Worm (Caenorhabditis elegans) whole organism, L4 larva: ENCODE measurements around the gene R02E4.3.
A peak's percentile ranks its signal among the peaks of the same experiment; 100 is the strongest.

Experiments used
- T20F7.1 ChIP-seq: fragments of 200-800 bp; sonication (Bioruptor generic); optimal IDR thresholded peaks from 2 replicates; lab custom pipeline; 2018; ENCODE audit warnings: mild to moderate bottlenecking, missing genetic modification characterization, missing compliant biosample characterization
- T26A8.4 ChIP-seq: fragments of 200-800 bp; sonication (Bioruptor generic); IDR thresholded peaks from 2 replicates; pipeline ENCODE4 v1.3.6; 2022; ENCODE audit warnings: missing genetic modification characterization, missing compliant biosample characterization
- Y48G9A.11 ChIP-seq: fragments of 200-800 bp; sonication (Bioruptor generic); IDR thresholded peaks from 2 replicates; pipeline ENCODE4 v1.3.6; 2022; ENCODE audit warnings: missing genetic modification reagents, missing genetic modification characterization, missing compliant biosample characterization
- ZK546.5 ChIP-seq, 2 experiments: sonication (generic microtip); optimal IDR thresholded peaks; 2 replicates each; lab custom pipeline; 2017; ENCODE audit warnings: missing biosample characterization in 2 of 2, missing genetic modification characterization in 2 of 2
- aha-1 ChIP-seq: fragments of 150-350 bp; peaks from one replicate; lab custom pipeline; 2014; ENCODE audit warnings: missing biosample characterization, missing genetic modification characterization
- ama-1 ChIP-seq: fragments of 150-350 bp; optimal IDR thresholded peaks from 2 replicates; lab custom pipeline; 2014; ENCODE audit warnings: inconsistent platforms, mixed read lengths
- arid-1 ChIP-seq: fragments of 200-800 bp; sonication (Bioruptor generic); conservative IDR thresholded peaks from 2 replicates; pipeline ENCODE4 v1.3.6; 2022; ENCODE audit warnings: missing genetic modification reagents, missing genetic modification characterization, missing compliant biosample characterization
- ceh-32 ChIP-seq: sonication (generic microtip); optimal IDR thresholded peaks from 2 replicates; lab custom pipeline; 2016; ENCODE audit warnings: mild to moderate bottlenecking, missing genetic modification characterization, missing compliant biosample characterization; ENCODE audit not compliant: poor library complexity
- ctbp-1 ChIP-seq: fragments of 200-800 bp; sonication (Bioruptor generic); IDR thresholded peaks from 2 replicates; pipeline ENCODE4 v1.3.6; 2022; ENCODE audit warnings: missing genetic modification reagents, missing genetic modification characterization, missing compliant biosample characterization
- daf-19 ChIP-seq: fragments of 200-800 bp; sonication (Bioruptor generic); conservative IDR thresholded peaks from 2 replicates; pipeline ENCODE4 v1.3.6; 2022; ENCODE audit warnings: missing genetic modification characterization, missing compliant biosample characterization
- daf-8 ChIP-seq: fragments of 200-800 bp; sonication (Bioruptor generic); IDR thresholded peaks from 2 replicates; pipeline ENCODE4 v1.3.6; 2022; ENCODE audit warnings: missing genetic modification characterization, missing compliant biosample characterization
- fkh-10 ChIP-seq: fragments of 150-350 bp; optimal IDR thresholded peaks from 2 replicates; lab custom pipeline; 2014; ENCODE audit warnings: missing biosample characterization, missing genetic modification reagents, missing genetic modification characterization
- fos-1 ChIP-seq: fragments of 150-350 bp; optimal IDR thresholded peaks from 2 replicates; lab custom pipeline; 2014; ENCODE audit warnings: missing biosample characterization, missing genetic modification characterization
- hif-1 ChIP-seq, 2 experiments: sonication (generic microtip); optimal IDR thresholded peaks; 2 replicates each; lab custom pipeline; 2016 to 2017; ENCODE audit warnings: missing compliant biosample characterization in 2 of 2, missing genetic modification characterization in 2 of 2, missing genetic modification reagents in 2 of 2, missing genotype in 2 of 2, mild to moderate bottlenecking in 1 of 2
- hlh-11 ChIP-seq: fragments of 200-800 bp; sonication (Bioruptor generic); optimal IDR thresholded peaks from 2 replicates; lab custom pipeline; 2018; ENCODE audit warnings: mild to moderate bottlenecking, missing genetic modification characterization, missing compliant biosample characterization
- hlh-30 ChIP-seq: sonication (generic microtip); optimal IDR thresholded peaks from 2 replicates; lab custom pipeline; 2017; ENCODE audit warnings: antibody characterized with exemption, mild to moderate bottlenecking, missing genetic modification characterization, missing compliant biosample characterization; ENCODE audit not compliant: insufficient read depth
- hmg-1.1 ChIP-seq: fragments of 200-800 bp; sonication (Bioruptor generic); IDR thresholded peaks from 2 replicates; pipeline ENCODE4 v1.3.6; 2022; ENCODE audit warnings: missing genetic modification reagents, missing genetic modification characterization, missing compliant biosample characterization
- madf-9 ChIP-seq: fragments of 200-800 bp; sonication (Bioruptor generic); conservative IDR thresholded peaks from 2 replicates; pipeline ENCODE4 v1.3.6; 2022; ENCODE audit warnings: missing genetic modification reagents, missing genetic modification characterization, missing compliant biosample characterization
- mep-1 ChIP-seq: fragments of 150-350 bp; sonication (generic microtip); optimal IDR thresholded peaks from 3 replicates; lab custom pipeline; 2014; ENCODE audit warnings: missing biosample characterization, missing genetic modification characterization
- mxl-3 ChIP-seq: fragments of 200-800 bp; sonication (Bioruptor generic); optimal IDR thresholded peaks from 2 replicates; lab custom pipeline; 2018; ENCODE audit warnings: mild to moderate bottlenecking, missing genetic modification characterization, missing compliant biosample characterization
- nhr-25 ChIP-seq: sonication (generic microtip); optimal IDR thresholded peaks from 2 replicates; lab custom pipeline; 2017; ENCODE audit warnings: missing genetic modification characterization, mild to moderate bottlenecking, missing compliant biosample characterization, antibody characterized with exemption, moderate library complexity, borderline replicate concordance; ENCODE audit not compliant: insufficient read depth
- nhr-28 ChIP-seq: fragments of 150-350 bp; optimal IDR thresholded peaks from 2 replicates; lab custom pipeline; 2014; ENCODE audit warnings: missing biosample characterization, missing genetic modification characterization
- pqm-1 ChIP-seq: sonication (generic microtip); optimal IDR thresholded peaks from 2 replicates; lab custom pipeline; 2017; ENCODE audit warnings: missing biosample characterization, missing genetic modification characterization
- snpc-1.2 ChIP-seq: fragments of 200-800 bp; sonication (Bioruptor generic); IDR thresholded peaks from 2 replicates; pipeline ENCODE4 v1.3.6; 2022; ENCODE audit warnings: missing genetic modification reagents, missing genetic modification characterization, missing compliant biosample characterization
- spr-3 ChIP-seq: fragments of 200-800 bp; sonication (Bioruptor generic); optimal IDR thresholded peaks from 2 replicates; lab custom pipeline; 2018; ENCODE audit warnings: mild to moderate bottlenecking, missing genetic modification characterization, missing compliant biosample characterization
- tag-97 ChIP-seq: fragments of 200-800 bp; sonication (Bioruptor generic); IDR thresholded peaks from 2 replicates; pipeline ENCODE4 v1.3.6; 2022; ENCODE audit warnings: missing genetic modification characterization, missing compliant biosample characterization
- unc-62 ChIP-seq, 3 experiments: fragments of 150-350 bp in 1 of 3; sonication (generic microtip); optimal IDR thresholded peaks in 2 of 3; peaks in 1 of 3; 1 replicate in 1 of 3; 2 replicates in 2 of 3; lab custom pipeline; 2014 to 2017; ENCODE audit warnings: missing biosample characterization in 3 of 3, missing genetic modification characterization in 3 of 3, missing genetic modification reagents in 3 of 3, missing genotype in 1 of 3
- zfp-3 ChIP-seq: fragments of 200-800 bp; sonication (Bioruptor generic); conservative IDR thresholded peaks from 2 replicates; pipeline ENCODE4 v1.3.6; 2022; ENCODE audit warnings: missing genetic modification reagents, missing genetic modification characterization, missing compliant biosample characterization
- zip-11 ChIP-seq: fragments of 200-800 bp; sonication (Bioruptor generic); IDR thresholded peaks from 2 replicates; pipeline ENCODE4 v1.3.6; 2022; ENCODE audit warnings: missing genetic modification characterization, missing compliant biosample characterization
- ztf-11 ChIP-seq: fragments of 150-350 bp; optimal IDR thresholded peaks from 2 replicates; lab custom pipeline; 2014; ENCODE audit warnings: missing biosample characterization, missing genetic modification characterization
- ztf-7 ChIP-seq: fragments of 150-350 bp; optimal IDR thresholded peaks from 2 replicates; lab custom pipeline; 2014; ENCODE audit warnings: missing biosample characterization, missing genetic modification characterization

The R02E4.3 gene

DNA sequence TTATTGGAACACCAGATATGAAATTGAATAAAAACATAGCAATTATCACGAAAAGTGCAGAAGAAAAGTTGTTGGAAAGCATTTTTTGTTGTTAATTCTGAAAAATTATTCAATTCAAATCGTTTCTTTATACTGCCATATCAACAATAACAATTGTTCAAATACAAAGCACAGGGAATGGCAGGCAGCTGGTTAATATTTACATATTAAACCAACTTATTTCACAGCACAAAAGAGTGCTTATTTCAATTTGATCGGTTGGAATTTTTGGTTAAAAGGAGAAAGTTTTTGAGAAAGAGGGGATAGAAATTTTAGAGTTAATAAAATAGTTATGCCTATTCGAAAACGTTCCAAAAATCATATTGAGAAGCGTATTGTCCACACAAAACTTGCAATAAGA, 19.0 kb upstream of the R02E4.3 start, which contains the start of gene F09F9.3:
Gene F09F9.3 (minus strand): TSS at position 101 of the 400 bp plus-strand sequence.
- TF ChIP-seq T26A8.4 = no peak
- TF ChIP-seq ZK546.5 (tag; optimal IDR thresholded peaks at IDR 0.05; lab: Kevin White, UChicago) = no peak

DNA sequence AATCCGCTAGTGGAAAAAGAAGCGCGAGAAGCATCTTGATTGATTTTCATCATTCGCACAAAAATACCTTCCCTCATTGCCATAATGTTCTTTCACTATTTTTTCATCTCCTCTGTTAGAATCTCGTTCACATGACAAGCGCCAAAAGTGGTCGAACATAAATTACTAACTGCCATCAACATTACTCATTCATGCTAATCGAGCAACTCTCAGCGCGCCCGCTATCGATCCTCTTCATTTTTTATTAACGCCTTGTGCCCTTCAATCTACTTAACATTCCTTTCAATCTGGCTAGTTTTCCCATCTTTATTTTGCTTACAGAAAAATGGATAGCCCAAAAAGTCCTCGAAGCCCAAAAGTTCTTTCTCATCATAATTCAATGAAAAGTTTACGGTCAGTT, 15.7 kb upstream of the R02E4.3 start, which contains the start of gene F09F9.5:
Gene F09F9.5 (plus strand): TSS at position 301 of the 400 bp plus-strand sequence.
- TF ChIP-seq Y48G9A.11 (GFP tag; lab: Robert Waterston, UW) = no peak
- TF ChIP-seq hif-1 (tag; optimal IDR thresholded peaks at IDR 0.05; lab: Kevin White, UChicago) = no peak
- TF ChIP-seq hmg-1.1 = no peak
- TF ChIP-seq pqm-1 (tag; lab: Kevin White, UChicago) = no peak
- no peak for TF ChIP-seq T20F7.1 (GFP tag; lab: Kevin White, UChicago)
- TF ChIP-seq zfp-3 = no peak
- no peak for TF ChIP-seq daf-8 (GFP tag; lab: Robert Waterston, UW)

ce11 chrX:4115026-4115425, 13.1 kb upstream of the R02E4.3 start, which contains the start of gene F09F9.1:
Gene F09F9.1 (plus strand): TSS chrX:4115326.
- TF ChIP-seq zip-11 (GFP tag; lab: Robert Waterston, UW) = no peak
- TF ChIP-seq mep-1 = no peak
- TF ChIP-seq fkh-10 (GFP tag; lab: Kevin White, UChicago) = no peak
- TF ChIP-seq daf-19 (GFP tag; lab: Robert Waterston, UW) = no peak
- no peak for TF ChIP-seq T26A8.4
- no peak for TF ChIP-seq hlh-30 (tag; lab: Kevin White, UChicago)
- TF ChIP-seq snpc-1.2 (GFP tag; lab: Robert Waterston, UW) = no peak
- no peak for TF ChIP-seq spr-3
- no peak for TF ChIP-seq ama-1 (lab: Kevin White, UChicago)
- no peak for TF ChIP-seq arid-1 (GFP tag; lab: Robert Waterston, UW)
- no peak for TF ChIP-seq ceh-32 (tag; lab: Kevin White, UChicago)

- TF ChIP-seq mxl-3 (GFP tag; lab: Kevin White, UChicago) (peak; percentile 37), fos-1 (tag; lab: Kevin White, UChicago) (no peak), ztf-11 (no peak), madf-9 (GFP tag; lab: Robert Waterston, UW) (no peak), hlh-11 (tag; lab: Kevin White, UChicago) (peak; percentile 33)
These were observed 9.5 kb upstream of the R02E4.3 start, which contains the start of gene F09F9.2 for ce11 chrX:4111416-4111815. Gene F09F9.2 (minus strand): TSS chrX:4111440.

DNA sequence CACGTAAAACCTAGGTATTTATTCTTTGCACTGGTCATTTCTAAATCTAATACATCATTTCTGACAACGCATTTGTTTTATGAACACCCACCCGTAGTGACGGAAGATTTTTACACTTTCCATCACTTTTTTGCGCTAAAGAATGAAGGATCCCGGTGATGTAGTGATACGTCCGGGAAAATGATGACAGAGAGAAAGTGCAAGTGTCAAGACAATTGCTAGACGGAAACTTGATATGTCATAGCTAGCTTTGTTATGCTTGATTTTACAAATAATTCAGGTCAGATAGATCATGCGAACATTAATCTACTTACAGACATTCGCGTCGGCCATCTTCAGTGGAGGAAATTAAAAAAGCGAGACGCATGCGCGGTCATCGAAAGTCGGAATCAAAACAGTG, 8.0 kb upstream of the R02E4.3 start:
- TF ChIP-seq hlh-30 (tag; lab: Kevin White, UChicago) = peak; percentile 5
- peak; percentile 57 for TF ChIP-seq aha-1 (tag; lab: Kevin White, UChicago)
- no peak for TF ChIP-seq ztf-7 (tag; lab: Kevin White, UChicago)
- peak; percentile 15 for TF ChIP-seq nhr-28
- no peak for TF ChIP-seq ztf-11
- no peak for TF ChIP-seq ctbp-1 (GFP tag; lab: Robert Waterston, UW)
- TF ChIP-seq nhr-25 = no peak
- TF ChIP-seq tag-97 (GFP tag; lab: Robert Waterston, UW) = no peak
- peak; percentile 31 for TF ChIP-seq hlh-11 (tag; lab: Kevin White, UChicago)
- peak in 1 of 2 experiments; percentile 72 for TF ChIP-seq unc-62 (GFP tag; optimal IDR thresholded peaks at IDR 0.05 in 1 of 2; lab: Kevin White, UChicago)
- TF ChIP-seq unc-62 (tag; optimal IDR thresholded peaks at IDR 0.05; lab: Kevin White, UChicago) = no peak
